Worm (Caenorhabditis elegans): ENCODE measurements around the gene apd-3.

- TF ChIP-seq flt-1 (GFP tag; IDR thresholded peaks at IDR 0.05) (peak; percentile 93), med-1 (GFP tag; optimal IDR thresholded peaks at IDR 0.05; ENCODE audit: insufficient read depth) (peak; percentile 62), tab-1 (GFP tag; IDR thresholded peaks at IDR 0.05) (peak; percentile 89), klf-2 (GFP tag; conservative IDR thresholded peaks at IDR 0.05) (peak; percentile 84)
Measured at ce11 chrII:3518961-3519544, 27.2 kb downstream of the apd-3 start, which contains the start of gene clec-126.
